Fruit fly (Drosophila melanogaster) whole organism, pupa: Measurements from ENCODE around the gene CG6592.
A peak's percentile ranks its signal among the peaks of the same experiment; 100 is the strongest.

Experiments used
- CG10348 ChIP-seq: fragments of 200-800 bp; sonication (Bioruptor generic); IDR thresholded peaks from 2 replicates; pipeline ENCODE4 v1.3.6; 2022; ENCODE audit warnings: missing biosample characterization, missing genetic modification characterization
- CG12605 ChIP-seq: fragments of 200-800 bp; sonication (Bioruptor generic); IDR thresholded peaks from 2 replicates; pipeline ENCODE4 v1.3.6; 2022; ENCODE audit warnings: missing biosample characterization, missing genetic modification characterization
- CG13204 ChIP-seq: fragments of 200-800 bp; sonication (Bioruptor generic); optimal IDR thresholded peaks from 2 replicates; lab custom pipeline; 2018; ENCODE audit warnings: missing biosample characterization, mild to moderate bottlenecking, missing genetic modification characterization, moderate library complexity
- CG14655 ChIP-seq: fragments of 200-800 bp; sonication (Bioruptor generic); optimal IDR thresholded peaks from 3 replicates; lab custom pipeline; 2017; ENCODE audit warnings: mild to moderate bottlenecking, missing biosample characterization, missing genetic modification reagents, missing genetic modification characterization
- CG15710 ChIP-seq: fragments of 200-800 bp; sonication (Bioruptor generic); optimal IDR thresholded peaks from 2 replicates; lab custom pipeline; 2018; ENCODE audit warnings: missing biosample characterization, mild to moderate bottlenecking, missing genetic modification characterization, moderate library complexity
- CG17806 ChIP-seq: fragments of 200-800 bp; sonication (Bioruptor generic); optimal IDR thresholded peaks from 2 replicates; lab custom pipeline; 2018; ENCODE audit warnings: missing biosample characterization, mild to moderate bottlenecking, missing genetic modification characterization, moderate library complexity
- CG32121 ChIP-seq: fragments of 200-800 bp; sonication (Bioruptor generic); IDR thresholded peaks from 2 replicates; pipeline ENCODE4 v1.3.6; 2022; ENCODE audit warnings: missing biosample characterization, missing genetic modification characterization
- CG34367 ChIP-seq: fragments of 200-800 bp; sonication (Bioruptor generic); optimal IDR thresholded peaks from 2 replicates; lab custom pipeline; 2018; ENCODE audit warnings: missing biosample characterization, mild to moderate bottlenecking, missing genetic modification characterization
- CG4496 ChIP-seq: fragments of 200-800 bp; sonication (Bioruptor generic); IDR thresholded peaks from 3 replicates; pipeline ENCODE4 v1.3.6; 2022; ENCODE audit warnings: missing biosample characterization, missing genetic modification characterization
- CG8159 ChIP-seq: fragments of 200-800 bp; sonication (Bioruptor generic); optimal IDR thresholded peaks from 3 replicates; lab custom pipeline; 2018; ENCODE audit warnings: missing biosample characterization, mild to moderate bottlenecking, missing genetic modification characterization, moderate library complexity
- CG8301 ChIP-seq: fragments of 200-800 bp; sonication (Bioruptor generic); optimal IDR thresholded peaks from 2 replicates; lab custom pipeline; 2018; ENCODE audit warnings: missing biosample characterization, mild to moderate bottlenecking, missing genetic modification characterization
- CG9948 ChIP-seq: fragments of 200-800 bp; sonication (Bioruptor generic); optimal IDR thresholded peaks from 2 replicates; lab custom pipeline; 2018; ENCODE audit warnings: missing biosample characterization, mild to moderate bottlenecking, missing genetic modification characterization, moderate library complexity
- D1 ChIP-seq: fragments of 200-800 bp; sonication (Bioruptor generic); optimal IDR thresholded peaks from 2 replicates; lab custom pipeline; 2018; ENCODE audit warnings: missing biosample characterization, mild to moderate bottlenecking, missing genetic modification characterization, moderate library complexity
- EcR ChIP-seq: fragments of 200-800 bp; sonication (Bioruptor generic); optimal IDR thresholded peaks from 3 replicates; lab custom pipeline; 2019; ENCODE audit warnings: missing biosample characterization, missing genetic modification characterization, mild to moderate bottlenecking, moderate library complexity, missing genetic modification reagents
- Ets98B ChIP-seq: fragments of 200-800 bp; sonication (Bioruptor generic); IDR thresholded peaks from 2 replicates; pipeline ENCODE4 v1.3.6; 2022; ENCODE audit warnings: missing biosample characterization, missing genetic modification characterization
- Pif1A ChIP-seq: fragments of 200-800 bp; sonication (Bioruptor generic); optimal IDR thresholded peaks from 3 replicates; lab custom pipeline; 2016; ENCODE audit warnings: missing biosample characterization, missing genetic modification characterization
- Pif1B ChIP-seq: fragments of 200-800 bp; sonication (Bioruptor generic); optimal IDR thresholded peaks from 3 replicates; lab custom pipeline; 2016; ENCODE audit warnings: missing biosample characterization, missing genetic modification characterization
- Snoo ChIP-seq: fragments of 200-800 bp; sonication (Bioruptor generic); optimal IDR thresholded peaks from 3 replicates; lab custom pipeline; 2017; ENCODE audit warnings: missing biosample characterization, mild to moderate bottlenecking, missing genetic modification characterization, inconsistent platforms
- fd96Ca ChIP-seq: fragments of 200-800 bp; sonication (Bioruptor generic); IDR thresholded peaks from 3 replicates; pipeline ENCODE4 v1.3.6; 2022; ENCODE audit warnings: missing biosample characterization, missing genetic modification characterization
- gl ChIP-seq: fragments of 200-800 bp; sonication (Bioruptor generic); optimal IDR thresholded peaks from 2 replicates; lab custom pipeline; 2018; ENCODE audit warnings: missing biosample characterization, mild to moderate bottlenecking, missing genetic modification characterization
- rn ChIP-seq: fragments of 200-800 bp; sonication (Bioruptor generic); IDR thresholded peaks from 2 replicates; pipeline ENCODE4 v1.3.6; 2022; ENCODE audit warnings: missing biosample characterization, missing genetic modification characterization

CG6592 gene

DNA sequence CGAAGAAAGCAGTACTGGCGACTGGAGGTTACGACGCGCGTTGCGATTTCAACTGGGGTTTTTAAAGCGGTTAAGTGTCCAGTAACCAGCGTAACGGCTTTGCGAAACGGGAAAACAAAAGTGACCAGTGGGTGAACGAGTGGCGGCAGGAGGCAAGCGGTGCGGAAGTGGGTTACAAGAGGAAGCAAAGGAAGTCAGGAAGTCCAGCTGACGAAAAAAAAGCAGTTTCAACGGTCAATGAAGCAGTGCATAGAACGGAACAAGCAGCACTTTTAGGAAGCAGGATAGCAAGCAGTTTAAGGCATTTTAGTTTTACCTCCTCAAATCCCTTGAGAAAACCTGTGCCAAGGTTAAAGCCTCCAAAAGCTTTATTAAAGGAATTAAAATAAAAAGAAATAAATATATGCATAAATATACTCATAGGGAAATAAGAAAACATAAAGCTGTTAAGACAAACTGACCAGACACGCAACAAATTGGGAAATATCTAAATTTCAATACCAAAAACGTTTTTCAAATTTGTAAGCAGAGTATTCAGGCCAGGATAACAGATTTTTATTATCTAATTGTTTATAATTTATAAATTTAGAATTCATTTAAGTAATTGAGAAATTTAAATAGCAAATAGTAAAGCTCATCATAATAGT is at the start of gene CG6592:
CG6592 (plus strand) TSS at position 597 of the 647 bp plus-strand sequence.
- TF ChIP-seq D1 (tag; lab: Kevin White, UChicago) (no peak), EcR (no peak), Ets98B (no peak), CG8301 (no peak), CG34367 (tag; lab: Kevin White, UChicago) (peak; percentile 52), CG17806 (no peak), CG14655 (no peak), CG15710 (tag; lab: Kevin White, UChicago) (no peak), CG12605 (GFP tag; lab: Robert Waterston, UW) (no peak), Pif1A (no peak), Snoo (tag; lab: Kevin White, UChicago) (peak; percentile 13), rn (GFP tag; lab: Robert Waterston, UW) (no peak), CG13204 (GFP tag; lab: Kevin White, UChicago) (no peak), CG10348 (GFP tag; lab: Robert Waterston, UW) (no peak), CG8159 (tag; lab: Kevin White, UChicago) (peak; percentile 7), CG4496 (0 out of 3 replicates have a peak, but pooled peaks have one; percentile 34), CG32121 (GFP tag; lab: Robert Waterston, UW) (no peak), Pif1B (GFP tag; lab: Kevin White, UChicago) (no peak), gl (tag; lab: Kevin White, UChicago) (no peak), CG9948 (no peak), fd96Ca (GFP tag; lab: Robert Waterston, UW) (no peak)

DNA sequence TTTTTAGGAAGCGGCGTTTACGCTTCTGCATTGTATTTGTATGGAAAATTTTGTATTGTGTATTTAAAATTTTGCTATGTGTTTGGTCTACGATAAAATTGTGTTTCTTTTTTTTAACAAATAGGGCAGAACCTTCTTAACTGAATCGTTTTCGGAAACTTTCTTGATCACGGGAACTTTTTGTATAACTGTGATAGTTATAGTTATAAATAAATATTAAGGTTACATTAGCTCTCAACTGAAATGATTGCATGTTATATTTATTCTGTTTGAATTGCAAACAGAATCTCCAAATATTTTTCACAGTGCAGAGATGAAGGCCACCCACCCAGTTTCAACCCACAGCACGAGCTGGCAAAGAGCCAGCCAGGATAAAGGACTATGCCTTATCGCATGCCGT is 48.5 kb upstream of the CG6592 start, which contains the start of gene alphaKap4:
alphaKap4 (minus strand) TSS at position 101 of the 400 bp plus-strand sequence.
- TF ChIP-seq CG8159 (tag; lab: Kevin White, UChicago) (no peak), EcR (no peak), CG4496 (no peak), CG13204 (GFP tag; lab: Kevin White, UChicago) (no peak), Snoo (tag; lab: Kevin White, UChicago) (no peak), CG10348 (GFP tag; lab: Robert Waterston, UW) (no peak), fd96Ca (GFP tag; lab: Robert Waterston, UW) (no peak)

DNA sequence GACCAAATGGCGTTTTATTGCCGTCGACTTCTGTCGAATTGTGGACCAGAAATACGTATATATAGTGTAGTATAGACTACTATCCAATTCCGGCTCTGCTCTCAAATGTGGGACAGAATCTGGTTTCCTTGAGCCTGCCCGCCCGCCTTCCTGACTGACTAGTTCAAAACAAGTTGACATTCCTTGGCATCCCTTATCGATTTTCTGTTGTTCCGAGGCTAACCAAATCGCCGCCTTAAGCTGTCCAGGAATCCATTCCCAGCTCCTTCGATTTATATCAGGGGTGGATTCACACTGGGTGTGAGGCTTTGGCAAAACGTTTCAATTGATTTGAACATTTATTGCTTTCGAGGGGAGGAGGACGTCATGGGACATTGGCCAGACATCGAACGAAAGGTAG is 46.5 kb upstream of the CG6592 start:
- TF ChIP-seq CG8301 (no peak), Snoo (tag; lab: Kevin White, UChicago) (no peak), CG9948 (no peak), gl (tag; lab: Kevin White, UChicago) (no peak)
- TF ChIP-seq, all 21 proteins: peak for 0

DNA sequence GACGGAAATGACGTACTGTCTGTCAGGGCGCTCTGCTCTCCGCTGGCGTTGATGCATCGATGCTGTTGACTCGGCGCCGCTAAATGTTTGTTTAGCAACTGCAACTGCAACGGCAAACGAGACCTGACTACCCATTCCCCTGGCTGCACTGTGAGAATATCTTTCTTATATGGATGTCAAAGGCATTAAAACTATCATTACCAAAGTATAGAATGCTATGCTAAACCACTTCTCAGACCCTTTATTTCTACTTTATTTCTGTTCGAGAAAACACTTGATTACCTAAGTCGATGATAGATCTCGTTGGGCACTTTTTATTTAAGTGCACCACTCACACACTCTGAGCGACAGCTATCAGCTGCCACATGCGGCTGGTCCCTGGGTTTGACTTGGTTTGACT is 37.3 kb upstream of the CG6592 start:
- TF ChIP-seq CG4496: no peak
- no peak for TF ChIP-seq CG12605 (GFP tag; lab: Robert Waterston, UW)
- no peak for TF ChIP-seq Pif1A
- TF ChIP-seq CG32121 (GFP tag; lab: Robert Waterston, UW): no peak
- peak; percentile 18 for TF ChIP-seq CG15710 (tag; lab: Kevin White, UChicago)
- no peak for TF ChIP-seq CG10348 (GFP tag; lab: Robert Waterston, UW)
- TF ChIP-seq CG8159 (tag; lab: Kevin White, UChicago): peak; percentile 47
- TF ChIP-seq Pif1B (GFP tag; lab: Kevin White, UChicago): no peak
- no peak for TF ChIP-seq CG8301
- TF ChIP-seq CG14655: peak; percentile 20
- TF ChIP-seq gl (tag; lab: Kevin White, UChicago): no peak
- no peak for TF ChIP-seq CG17806

dm6 chr3L:6033008-6033407 is 26.4 kb upstream of the CG6592 start:
- TF ChIP-seq CG34367 (tag; lab: Kevin White, UChicago) (no peak), CG8159 (tag; lab: Kevin White, UChicago) (no peak), Pif1A (no peak), CG9948 (no peak), rn (GFP tag; lab: Robert Waterston, UW) (no peak), CG17806 (no peak), Snoo (tag; lab: Kevin White, UChicago) (no peak)

- TF ChIP-seq fd96Ca (GFP tag; lab: Robert Waterston, UW): no peak
- no peak for TF ChIP-seq CG13204 (GFP tag; lab: Kevin White, UChicago)
- TF ChIP-seq D1 (tag; lab: Kevin White, UChicago): no peak
- TF ChIP-seq CG8159 (tag; lab: Kevin White, UChicago): no peak
- TF ChIP-seq Pif1B (GFP tag; lab: Kevin White, UChicago): no peak
- TF ChIP-seq Snoo (tag; lab: Kevin White, UChicago): no peak
- no peak for TF ChIP-seq CG17806
Measured at dm6 chr3L:6034511-6034910, 24.9 kb upstream of the CG6592 start, which contains the start of gene CG10477. Gene CG10477, minus strand, starts transcription at chr3L:6034611.

dm6 chr3L:6034916-6035315 is 24.5 kb upstream of the CG6592 start, which contains the start of gene yip7:
Gene yip7, plus strand, starts transcription at chr3L:6035216.
- no peak for TF ChIP-seq CG32121 (GFP tag; lab: Robert Waterston, UW)
- TF ChIP-seq CG10348 (GFP tag; lab: Robert Waterston, UW): no peak
- TF ChIP-seq D1 (tag; lab: Kevin White, UChicago): no peak
- TF ChIP-seq rn (GFP tag; lab: Robert Waterston, UW): no peak
- TF ChIP-seq Ets98B: no peak
- TF ChIP-seq CG8301: no peak
- TF ChIP-seq CG4496: no peak
- TF ChIP-seq fd96Ca (GFP tag; lab: Robert Waterston, UW): no peak
- no peak for TF ChIP-seq CG17806
- no peak for TF ChIP-seq gl (tag; lab: Kevin White, UChicago)
- TF ChIP-seq CG14655: no peak
- TF ChIP-seq CG8159 (tag; lab: Kevin White, UChicago): no peak
- no peak for TF ChIP-seq Snoo (tag; lab: Kevin White, UChicago)
- no peak for TF ChIP-seq Pif1A
- no peak for TF ChIP-seq CG15710 (tag; lab: Kevin White, UChicago)
- no peak for TF ChIP-seq CG34367 (tag; lab: Kevin White, UChicago)
